Worm (Caenorhabditis elegans): ENCODE measurements around the gene srh-239.

- TF ChIP-seq elt-2 (tag; optimal IDR thresholded peaks at IDR 0.05): no peak
- no peak for TF ChIP-seq ztf-11 (tag; optimal IDR thresholded peaks at IDR 0.05)
- TF ChIP-seq lin-15B (tag; optimal IDR thresholded peaks at IDR 0.05): no peak
- no peak for TF ChIP-seq nhr-71 (tag; optimal IDR thresholded peaks at IDR 0.05)
- TF ChIP-seq nhr-19 (GFP tag; conservative IDR thresholded peaks at IDR 0.05): no peak
- no peak for TF ChIP-seq C04F5.9 (tag; optimal IDR thresholded peaks at IDR 0.05)
- TF ChIP-seq ceh-82 (tag; optimal IDR thresholded peaks at IDR 0.05): no peak
- TF ChIP-seq pag-3 (tag; optimal IDR thresholded peaks at IDR 0.05; ENCODE audit: borderline replicate concordance, insufficient read depth): no peak
- no peak for TF ChIP-seq lin-39 (tag; optimal IDR thresholded peaks at IDR 0.05)
- no peak for TF ChIP-seq ztf-4 (tag; optimal IDR thresholded peaks at IDR 0.05)
- TF ChIP-seq irx-1 (tag; optimal IDR thresholded peaks at IDR 0.05): no peak
- no peak for TF ChIP-seq ces-1 (GFP tag; optimal IDR thresholded peaks at IDR 0.05)
- TF ChIP-seq unc-62 (GFP tag; optimal IDR thresholded peaks at IDR 0.05): no peak
- TF ChIP-seq pqm-1 (tag; optimal IDR thresholded peaks at IDR 0.05): no peak
Measured at ce11 chrV:15471029-15471428, 25.5 kb downstream of the srh-239 start, which contains the start of gene dpf-1.
